Fruit fly (Drosophila melanogaster) whole organism, pupa: ENCODE measurements around the gene CG8907.
"Not testable (repeated sequence)": the region's sequence is repeated elsewhere in the genome, so short reads cannot be mapped to it uniquely, and the experiment has no call there.

Experiments
- CG10348 ChIP-seq: fragments of 200-800 bp; sonication (Bioruptor generic); IDR thresholded peaks from 2 replicates; pipeline ENCODE4 v1.3.6; 2022; ENCODE audit warnings: missing biosample characterization, missing genetic modification characterization
- CG12605 ChIP-seq: fragments of 200-800 bp; sonication (Bioruptor generic); IDR thresholded peaks from 2 replicates; pipeline ENCODE4 v1.3.6; 2022; ENCODE audit warnings: missing biosample characterization, missing genetic modification characterization
- CG13204 ChIP-seq: fragments of 200-800 bp; sonication (Bioruptor generic); optimal IDR thresholded peaks from 2 replicates; lab custom pipeline; 2018; ENCODE audit warnings: missing biosample characterization, mild to moderate bottlenecking, missing genetic modification characterization, moderate library complexity
- CG14655 ChIP-seq: fragments of 200-800 bp; sonication (Bioruptor generic); optimal IDR thresholded peaks from 3 replicates; lab custom pipeline; 2017; ENCODE audit warnings: mild to moderate bottlenecking, missing biosample characterization, missing genetic modification reagents, missing genetic modification characterization
- CG15710 ChIP-seq: fragments of 200-800 bp; sonication (Bioruptor generic); optimal IDR thresholded peaks from 2 replicates; lab custom pipeline; 2018; ENCODE audit warnings: missing biosample characterization, mild to moderate bottlenecking, missing genetic modification characterization, moderate library complexity
- CG17806 ChIP-seq: fragments of 200-800 bp; sonication (Bioruptor generic); optimal IDR thresholded peaks from 2 replicates; lab custom pipeline; 2018; ENCODE audit warnings: missing biosample characterization, mild to moderate bottlenecking, missing genetic modification characterization, moderate library complexity
- CG32121 ChIP-seq: fragments of 200-800 bp; sonication (Bioruptor generic); IDR thresholded peaks from 2 replicates; pipeline ENCODE4 v1.3.6; 2022; ENCODE audit warnings: missing biosample characterization, missing genetic modification characterization
- CG34367 ChIP-seq: fragments of 200-800 bp; sonication (Bioruptor generic); optimal IDR thresholded peaks from 2 replicates; lab custom pipeline; 2018; ENCODE audit warnings: missing biosample characterization, mild to moderate bottlenecking, missing genetic modification characterization
- CG4496 ChIP-seq: fragments of 200-800 bp; sonication (Bioruptor generic); IDR thresholded peaks from 3 replicates; pipeline ENCODE4 v1.3.6; 2022; ENCODE audit warnings: missing biosample characterization, missing genetic modification characterization
- CG8159 ChIP-seq: fragments of 200-800 bp; sonication (Bioruptor generic); optimal IDR thresholded peaks from 3 replicates; lab custom pipeline; 2018; ENCODE audit warnings: missing biosample characterization, mild to moderate bottlenecking, missing genetic modification characterization, moderate library complexity
- CG8301 ChIP-seq: fragments of 200-800 bp; sonication (Bioruptor generic); optimal IDR thresholded peaks from 2 replicates; lab custom pipeline; 2018; ENCODE audit warnings: missing biosample characterization, mild to moderate bottlenecking, missing genetic modification characterization
- CG9948 ChIP-seq: fragments of 200-800 bp; sonication (Bioruptor generic); optimal IDR thresholded peaks from 2 replicates; lab custom pipeline; 2018; ENCODE audit warnings: missing biosample characterization, mild to moderate bottlenecking, missing genetic modification characterization, moderate library complexity
- D1 ChIP-seq: fragments of 200-800 bp; sonication (Bioruptor generic); optimal IDR thresholded peaks from 2 replicates; lab custom pipeline; 2018; ENCODE audit warnings: missing biosample characterization, mild to moderate bottlenecking, missing genetic modification characterization, moderate library complexity
- EcR ChIP-seq: fragments of 200-800 bp; sonication (Bioruptor generic); optimal IDR thresholded peaks from 3 replicates; lab custom pipeline; 2019; ENCODE audit warnings: missing biosample characterization, missing genetic modification characterization, mild to moderate bottlenecking, moderate library complexity, missing genetic modification reagents
- Ets98B ChIP-seq: fragments of 200-800 bp; sonication (Bioruptor generic); IDR thresholded peaks from 2 replicates; pipeline ENCODE4 v1.3.6; 2022; ENCODE audit warnings: missing biosample characterization, missing genetic modification characterization
- Pif1A ChIP-seq: fragments of 200-800 bp; sonication (Bioruptor generic); optimal IDR thresholded peaks from 3 replicates; lab custom pipeline; 2016; ENCODE audit warnings: missing biosample characterization, missing genetic modification characterization
- Pif1B ChIP-seq: fragments of 200-800 bp; sonication (Bioruptor generic); optimal IDR thresholded peaks from 3 replicates; lab custom pipeline; 2016; ENCODE audit warnings: missing biosample characterization, missing genetic modification characterization
- Snoo ChIP-seq: fragments of 200-800 bp; sonication (Bioruptor generic); optimal IDR thresholded peaks from 3 replicates; lab custom pipeline; 2017; ENCODE audit warnings: missing biosample characterization, mild to moderate bottlenecking, missing genetic modification characterization, inconsistent platforms
- fd96Ca ChIP-seq: fragments of 200-800 bp; sonication (Bioruptor generic); IDR thresholded peaks from 3 replicates; pipeline ENCODE4 v1.3.6; 2022; ENCODE audit warnings: missing biosample characterization, missing genetic modification characterization
- gl ChIP-seq: fragments of 200-800 bp; sonication (Bioruptor generic); optimal IDR thresholded peaks from 2 replicates; lab custom pipeline; 2018; ENCODE audit warnings: missing biosample characterization, mild to moderate bottlenecking, missing genetic modification characterization
- rn ChIP-seq: fragments of 200-800 bp; sonication (Bioruptor generic); IDR thresholded peaks from 2 replicates; pipeline ENCODE4 v1.3.6; 2022; ENCODE audit warnings: missing biosample characterization, missing genetic modification characterization

The CG8907 gene

DNA sequence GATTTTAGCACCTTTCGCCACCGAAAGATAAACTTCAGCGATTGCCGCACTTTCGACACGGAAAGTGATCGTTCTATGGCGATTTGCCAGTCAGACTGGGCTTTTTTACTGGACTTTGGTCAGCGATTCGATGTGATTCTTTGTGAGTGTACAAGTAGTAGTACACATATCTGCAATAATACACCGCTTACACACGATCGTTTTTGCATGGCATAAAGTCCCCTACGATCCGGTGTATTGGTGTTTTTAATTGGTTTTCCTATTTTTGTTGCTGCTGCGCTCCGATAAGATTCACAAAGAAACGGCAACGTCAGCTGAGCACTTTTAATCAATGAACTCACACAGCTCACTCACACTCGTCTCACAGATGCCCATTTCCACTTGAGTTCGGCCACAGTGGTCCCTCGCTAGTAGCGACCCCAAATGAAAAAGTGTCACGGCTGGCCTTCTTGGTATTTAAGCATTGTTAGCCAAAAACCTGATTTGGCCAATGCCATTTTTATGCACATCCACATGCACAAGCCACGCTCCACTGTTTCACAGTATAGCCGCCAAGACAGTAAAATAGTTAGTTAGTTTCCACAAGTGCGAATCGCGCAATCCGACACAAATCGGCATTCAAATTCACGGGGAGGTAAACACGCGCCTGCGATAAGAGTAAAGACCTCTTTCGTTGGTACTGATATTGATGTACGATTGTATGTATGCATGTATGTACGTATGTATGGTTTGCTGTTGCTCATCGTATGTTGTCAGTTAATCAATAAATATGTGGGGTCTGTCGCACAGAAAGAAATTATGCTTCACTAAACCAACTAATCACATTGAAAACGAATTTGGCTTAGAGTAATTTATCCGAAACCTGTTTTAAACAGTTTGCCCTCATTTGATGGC is 21.6 kb upstream of the CG8907 start:
- TF ChIP-seq CG9948 (tag; lab: Kevin White, UChicago) (peak; percentile 82), CG15710 (tag; lab: Kevin White, UChicago) (peak; percentile 89), CG34367 (peak; percentile 77), Ets98B (peak; percentile 98), CG17806 (tag; lab: Kevin White, UChicago) (peak; percentile 79), CG32121 (GFP tag; lab: Robert Waterston, UW) (peak; percentile 96), CG12605 (GFP tag; lab: Robert Waterston, UW) (peak; percentile 93), CG10348 (GFP tag; lab: Robert Waterston, UW) (peak; percentile 97), CG14655 (GFP tag; lab: Kevin White, UChicago) (peak; percentile 87), CG8301 (tag; lab: Kevin White, UChicago) (peak; percentile 84), fd96Ca (peak; percentile 98), rn (GFP tag; lab: Robert Waterston, UW) (peak; percentile 89), D1 (tag; lab: Kevin White, UChicago) (no peak), EcR (GFP tag; lab: Kevin White, UChicago) (peak; percentile 81), CG4496 (GFP tag; lab: Robert Waterston, UW) (peak; percentile 98), gl (tag; lab: Kevin White, UChicago) (peak; percentile 36), Snoo (peak; percentile 90), Pif1B (GFP tag; lab: Kevin White, UChicago) (peak; percentile 88), CG13204 (GFP tag; lab: Kevin White, UChicago) (peak; percentile 58), Pif1A (GFP tag; lab: Kevin White, UChicago) (peak; percentile 90), CG8159 (tag; lab: Kevin White, UChicago) (peak; percentile 82)

DNA sequence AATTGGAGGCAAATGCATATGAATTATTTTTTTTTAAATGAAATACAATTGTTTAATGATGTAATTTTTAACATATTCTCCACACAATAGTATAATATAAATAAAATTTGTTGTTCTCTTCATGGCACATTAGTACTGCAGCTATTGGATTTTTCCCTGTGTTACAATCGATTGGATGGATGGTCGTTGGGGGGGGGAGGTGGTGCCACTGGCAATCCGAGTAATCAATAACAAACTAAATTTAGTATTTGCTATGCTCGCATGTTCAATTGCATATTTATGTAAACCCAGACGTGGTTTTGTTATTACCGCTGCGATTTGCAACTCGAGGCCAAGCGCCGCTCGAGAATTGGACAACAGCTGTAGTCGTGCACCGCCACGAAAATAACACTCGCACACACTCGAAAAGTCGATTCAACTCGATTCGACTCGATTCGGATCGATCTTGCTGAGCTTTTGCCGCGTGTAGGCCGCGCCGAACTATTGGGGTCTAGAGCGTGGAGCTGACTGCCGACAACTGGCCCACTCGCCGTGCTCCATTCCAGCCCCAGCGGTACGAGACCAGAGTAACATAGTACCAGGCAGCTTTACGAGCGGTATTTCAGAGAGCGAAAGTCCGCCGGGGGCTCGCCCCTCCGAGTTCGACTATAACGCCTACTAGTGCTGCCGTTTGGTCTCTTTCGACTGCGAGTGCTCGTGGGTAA is 20.7 kb upstream of the CG8907 start, which contains the start of gene CG18622:
Gene CG18622 (minus strand): TSS at position 513 of the 704 bp plus-strand sequence.
- TF ChIP-seq fd96Ca (0 out of 3 replicates have a peak, but pooled peaks have one; percentile 18), Pif1B (GFP tag; lab: Kevin White, UChicago) (no peak), Ets98B (no peak), rn (GFP tag; lab: Robert Waterston, UW) (no peak), CG10348 (GFP tag; lab: Robert Waterston, UW) (0 out of 2 replicates have a peak, but pooled peaks have one; percentile 12), CG13204 (GFP tag; lab: Kevin White, UChicago) (peak; percentile 87), CG14655 (GFP tag; lab: Kevin White, UChicago) (peak; percentile 5), Pif1A (GFP tag; lab: Kevin White, UChicago) (no peak), CG8301 (tag; lab: Kevin White, UChicago) (no peak)

- peak; percentile 7 for TF ChIP-seq CG14655 (GFP tag; lab: Kevin White, UChicago)
- no peak for TF ChIP-seq Pif1B (GFP tag; lab: Kevin White, UChicago)
- TF ChIP-seq CG8159 (tag; lab: Kevin White, UChicago): no peak
- no peak for TF ChIP-seq CG13204 (GFP tag; lab: Kevin White, UChicago)
- TF ChIP-seq CG9948 (tag; lab: Kevin White, UChicago): peak; percentile 14
Observed at dm6 chr3R:16987924-16988298, 20.2 kb upstream of the CG8907 start.

dm6 chr3R:16988514-16988913 is 19.6 kb upstream of the CG8907 start, which contains the start of gene MESK4:
MESK4 (plus strand) TSS chr3R:16988814.
- not testable (repeated sequence) for TF ChIP-seq Pif1B (GFP tag; lab: Kevin White, UChicago); fd96Ca; rn (GFP tag; lab: Robert Waterston, UW)

dm6 chr3R:16991781-16992180 is 16.3 kb upstream of the CG8907 start, which contains the start of gene EMC2B:
EMC2B (minus strand) TSS chr3R:16991878.
- no peak for TF ChIP-seq CG34367
- TF ChIP-seq CG8159 (tag; lab: Kevin White, UChicago): peak; percentile 8
- TF ChIP-seq Pif1A (GFP tag; lab: Kevin White, UChicago): peak; percentile 39
- peak; percentile 18 for TF ChIP-seq CG17806 (tag; lab: Kevin White, UChicago)

DNA sequence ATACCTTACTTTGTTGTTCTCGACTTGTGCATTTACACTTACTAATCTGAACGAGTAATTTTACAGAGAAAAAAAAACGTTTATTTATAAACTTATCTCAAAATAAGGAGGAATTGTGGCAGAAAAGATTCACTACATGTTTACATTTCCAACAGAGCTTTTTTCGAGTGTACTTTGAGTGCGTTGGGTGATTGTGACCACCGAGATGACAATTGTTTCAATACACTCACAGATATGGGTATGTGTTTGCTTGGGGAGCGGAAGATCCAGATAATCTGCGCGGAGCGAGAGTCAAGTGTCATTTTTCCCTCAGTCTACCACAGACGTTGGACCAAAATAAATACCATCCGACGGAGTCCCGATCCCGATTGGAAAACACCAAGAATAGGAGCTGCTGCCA is 15.4 kb upstream of the CG8907 start, which contains the start of gene CG31274:
Gene CG31274 (plus strand): TSS at position 301 of the 400 bp plus-strand sequence.
- not testable (repeated sequence) for TF ChIP-seq CG4496, CG12605, rn (GFP tag; lab: Robert Waterston, UW)
